Worm (Caenorhabditis elegans) whole organism, midembryonic: ENCODE results near the gene catp-3.

ENCODE experiments used
- T22C8.4 ChIP-seq: fragments of 200-800 bp; sonication (Bioruptor generic); IDR thresholded peaks from 2 replicates; pipeline ENCODE4 v1.3.6; 2022; ENCODE audit warnings: missing genetic modification characterization, missing compliant biosample characterization
- cog-1 ChIP-seq: sonication (generic microtip); optimal IDR thresholded peaks from 2 replicates; lab custom pipeline; 2016; ENCODE audit warnings: missing genetic modification characterization, missing compliant biosample characterization
- flt-1 ChIP-seq: fragments of 200-800 bp; sonication (Bioruptor generic); IDR thresholded peaks from 2 replicates; pipeline ENCODE4 v1.3.6; 2022; ENCODE audit warnings: missing genetic modification characterization, missing compliant biosample characterization

DNA sequence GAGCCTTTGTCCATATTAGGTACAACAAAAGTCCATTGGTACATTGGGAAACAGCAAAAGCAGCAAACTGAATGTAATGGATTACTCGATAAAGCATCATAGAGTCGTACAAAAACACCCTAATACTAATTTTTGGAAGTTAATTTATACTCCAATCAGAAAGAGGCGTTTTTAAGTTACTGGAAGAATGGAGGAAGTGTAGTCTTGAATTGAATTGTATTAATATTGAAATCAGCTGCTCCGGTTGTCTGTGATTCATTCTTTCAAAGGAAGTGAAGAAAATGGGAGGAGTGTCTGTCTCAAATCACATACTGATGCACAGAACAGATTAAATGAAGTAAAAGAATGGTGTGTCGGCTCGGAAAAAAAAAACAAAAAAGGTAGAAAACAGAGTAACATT is 5.8 kb downstream of the catp-3 start, which contains the start of gene str-131:
- no peak for TF ChIP-seq flt-1 (GFP tag; lab: Robert Waterston, UW)
- TF ChIP-seq T22C8.4 (GFP tag; lab: Robert Waterston, UW) = no peak
- TF ChIP-seq cog-1 = no peak
